Worm (Caenorhabditis elegans) whole organism, young adult: ENCODE results near the gene gst-23.

ENCODE experiments used
- ZK185.1 ChIP-seq: sonication (generic microtip); optimal IDR thresholded peaks from 2 replicates; lab custom pipeline; 2016; ENCODE audit warnings: mild to moderate bottlenecking, missing genetic modification characterization, missing compliant biosample characterization; ENCODE audit not compliant: poor library complexity, severe bottlenecking
- atf-7 ChIP-seq: sonication (generic microtip); optimal IDR thresholded peaks from 2 replicates; lab custom pipeline; 2017; ENCODE audit warnings: mild to moderate bottlenecking, missing genetic modification characterization, missing compliant biosample characterization
- let-607 ChIP-seq, 2 experiments: fragments of 200-800 bp in 1 of 2; sonication (Bioruptor generic) in 1 of 2; sonication (generic microtip) in 1 of 2; optimal IDR thresholded peaks; 2 replicates each; lab custom pipeline; 2016 to 2018; ENCODE audit warnings: mild to moderate bottlenecking in 2 of 2, missing compliant biosample characterization in 2 of 2, missing genetic modification characterization in 2 of 2, moderate library complexity in 2 of 2, missing genotype in 1 of 2
- pha-4 ChIP-seq: fragments of 150-350 bp; sonication (generic microtip); optimal IDR thresholded peaks from 2 replicates; lab custom pipeline; 2014; ENCODE audit warnings: missing biosample characterization, missing genetic modification reagents, missing genetic modification characterization
- sea-2 ChIP-seq: fragments of 200-800 bp; sonication (Bioruptor generic); IDR thresholded peaks from 2 replicates; pipeline ENCODE4 v1.3.6; 2022; ENCODE audit warnings: missing genetic modification characterization, missing compliant biosample characterization

- TF ChIP-seq let-607 (tag; optimal IDR thresholded peaks at IDR 0.05; lab: Kevin White, UChicago) (no peak), pha-4 (tag; lab: Kevin White, UChicago) (no peak), atf-7 (tag; lab: Kevin White, UChicago) (no peak), sea-2 (no peak), ZK185.1 (tag; lab: Kevin White, UChicago) (no peak)
Measured at ce11 chrV:3269407-3269806, 26.3 kb downstream of the gst-23 start, which contains the start of gene T28A11.19.
